Worm (Caenorhabditis elegans): ENCODE results near the gene T10C6.7.

- no peak for TF ChIP-seq unc-3 (GFP tag; conservative IDR thresholded peaks at IDR 0.05)
- TF ChIP-seq unc-3 (tag; optimal IDR thresholded peaks at IDR 0.05) = no peak
- no peak for TF ChIP-seq ceh-9 (tag; optimal IDR thresholded peaks at IDR 0.05)
- TF ChIP-seq ama-1 (optimal IDR thresholded peaks at IDR 0.05) = no peak
Measured at ce11 chrV:16020042-16020441, 11.5 kb downstream of the T10C6.7 start, which contains the start of gene srx-44.

Measured in whole organism, late embryonic.